Fruit fly (Drosophila melanogaster) whole organism, embryonic: ENCODE measurements around the gene CG31798.

Experiments
- B-H2 ChIP-seq: fragments of 200-800 bp; sonication (Bioruptor generic); optimal IDR thresholded peaks from 2 replicates; lab custom pipeline; 2018; ENCODE audit warnings: missing biosample characterization, mild to moderate bottlenecking, missing genetic modification characterization
- Blimp-1 ChIP-seq: fragments of 200-800 bp; sonication (Bioruptor generic); optimal IDR thresholded peaks from 3 replicates; lab custom pipeline; 2018; ENCODE audit warnings: missing biosample characterization, missing genetic modification characterization, mild to moderate bottlenecking, moderate library complexity, missing genetic modification reagents
- CG12769 ChIP-seq: fragments of 200-800 bp; sonication (Bioruptor generic); optimal IDR thresholded peaks from 2 replicates; lab custom pipeline; 2019; ENCODE audit warnings: missing biosample characterization, mild to moderate bottlenecking, missing genetic modification characterization, moderate library complexity
- CG1603 ChIP-seq: fragments of 200-800 bp; sonication (Bioruptor generic); optimal IDR thresholded peaks from 2 replicates; lab custom pipeline; 2019; ENCODE audit warnings: missing biosample characterization, mild to moderate bottlenecking, missing genetic modification characterization, moderate library complexity
- CG17361 ChIP-seq: fragments of 200-800 bp; sonication (Bioruptor generic); IDR thresholded peaks from 3 replicates; pipeline ENCODE4 v1.3.6; 2022; ENCODE audit warnings: missing biosample characterization, missing genetic modification characterization
- CG18262 ChIP-seq: fragments of 200-800 bp; optimal IDR thresholded peaks from 3 replicates; lab custom pipeline; 2019; ENCODE audit warnings: missing biosample characterization, mild to moderate bottlenecking, missing genetic modification characterization, moderate library complexity
- CG2120 ChIP-seq: fragments of 200-800 bp; sonication (Bioruptor generic); optimal IDR thresholded peaks from 3 replicates; lab custom pipeline; 2016; ENCODE audit warnings: missing biosample characterization, missing genetic modification characterization
- CG2678 ChIP-seq: fragments of 200-800 bp; sonication (Bioruptor generic); optimal IDR thresholded peaks from 3 replicates; lab custom pipeline; 2019; ENCODE audit warnings: missing biosample characterization, mild to moderate bottlenecking, missing genetic modification characterization, moderate library complexity
- CG2712 ChIP-seq: fragments of 200-800 bp; optimal IDR thresholded peaks from 3 replicates; lab custom pipeline; 2019; ENCODE audit warnings: missing biosample characterization, mild to moderate bottlenecking, missing genetic modification characterization, moderate library complexity
- CG30020 ChIP-seq: fragments of 200-800 bp; optimal IDR thresholded peaks from 2 replicates; lab custom pipeline; 2019; ENCODE audit warnings: missing biosample characterization, mild to moderate bottlenecking, missing genetic modification characterization, moderate library complexity
- CG4707 ChIP-seq: fragments of 200-800 bp; sonication (Bioruptor generic); optimal IDR thresholded peaks from 2 replicates; lab custom pipeline; 2018; ENCODE audit warnings: missing biosample characterization, mild to moderate bottlenecking, missing genetic modification characterization, moderate library complexity
- CG7357 ChIP-seq: fragments of 200-800 bp; sonication (Bioruptor generic); IDR thresholded peaks from 3 replicates; pipeline ENCODE4 v1.3.6; 2022; ENCODE audit warnings: missing biosample characterization, missing genetic modification characterization
- CG7963 ChIP-seq: fragments of 200-800 bp; sonication (Bioruptor generic); IDR thresholded peaks from 3 replicates; pipeline ENCODE4 v1.3.6; 2022; ENCODE audit warnings: missing biosample characterization, missing genetic modification characterization; ENCODE audit not compliant: partially characterized antibody
- CG8290 ChIP-seq, 3 experiments: fragments of 200-800 bp; sonication (Bioruptor generic); optimal IDR thresholded peaks; 2 replicates each; lab custom pipeline; 2016 to 2019; ENCODE audit warnings: missing biosample characterization in 3 of 3, missing genetic modification characterization in 3 of 3, mild to moderate bottlenecking in 2 of 3, moderate library complexity in 1 of 3
- CG9932 ChIP-seq: fragments of 200-800 bp; sonication (Bioruptor generic); IDR thresholded peaks from 2 replicates; pipeline ENCODE4 v1.3.6; 2022; ENCODE audit warnings: missing biosample characterization, missing genetic modification characterization
- CkIIα-i1 ChIP-seq: fragments of 200-800 bp; sonication (Bioruptor generic); IDR thresholded peaks from 2 replicates; pipeline ENCODE4 v1.3.6; 2022; ENCODE audit warnings: missing biosample characterization, missing genetic modification characterization
- Dbx ChIP-seq: fragments of 200-800 bp; sonication (Bioruptor generic); IDR thresholded peaks from 3 replicates; pipeline ENCODE4 v1.3.6; 2022; ENCODE audit warnings: missing biosample characterization, missing genetic modification characterization
- Elba2 ChIP-seq: fragments of 200-800 bp; sonication (Bioruptor generic); optimal IDR thresholded peaks from 3 replicates; lab custom pipeline; 2016; ENCODE audit warnings: missing biosample characterization, missing genetic modification characterization
- HLH54F ChIP-seq: fragments of 200-800 bp; sonication (Bioruptor generic); optimal IDR thresholded peaks from 3 replicates; lab custom pipeline; 2016; ENCODE audit warnings: missing biosample characterization, missing genetic modification characterization
- Hmr ChIP-seq: fragments of 200-800 bp; sonication (Bioruptor generic); optimal IDR thresholded peaks from 3 replicates; lab custom pipeline; 2017; ENCODE audit warnings: mild to moderate bottlenecking, missing biosample characterization, missing genetic modification reagents, missing genetic modification characterization
- Hr78 ChIP-seq, 2 experiments: fragments of 200-800 bp in 1 of 2; fragments of >200 bp in 1 of 2; sonication (Bioruptor generic) in 1 of 2; optimal IDR thresholded peaks; 2 replicates each; lab custom pipeline; 2017 to 2019; ENCODE audit warnings: missing biosample characterization in 2 of 2, missing genetic modification characterization in 2 of 2, mild to moderate bottlenecking in 1 of 2, moderate library complexity in 1 of 2
- Lpt ChIP-seq: fragments of >200 bp; optimal IDR thresholded peaks from 2 replicates; lab custom pipeline; 2018; ENCODE audit warnings: missing biosample characterization, missing genetic modification characterization
- Med ChIP-seq: fragments of 200-800 bp; sonication (Bioruptor generic); peaks from one replicate; lab custom pipeline; 2016; ENCODE audit warnings: missing biosample characterization, missing genetic modification characterization, mild to moderate bottlenecking, inconsistent platforms, moderate library complexity
- PHDP ChIP-seq: fragments of 200-800 bp; sonication (Bioruptor generic); optimal IDR thresholded peaks from 3 replicates; lab custom pipeline; 2018; ENCODE audit warnings: missing biosample characterization, mild to moderate bottlenecking, missing genetic modification characterization, moderate library complexity
- Scr ChIP-seq: fragments of 200-800 bp; sonication (Bioruptor generic); IDR thresholded peaks from 2 replicates; pipeline ENCODE4 v1.3.6; 2022; ENCODE audit warnings: missing biosample characterization, missing genetic modification characterization; ENCODE audit not compliant: partially characterized antibody
- Sox102F ChIP-seq: fragments of 200-800 bp; sonication (Bioruptor generic); optimal IDR thresholded peaks from 2 replicates; lab custom pipeline; 2018; ENCODE audit warnings: missing biosample characterization, mild to moderate bottlenecking, missing genetic modification characterization, moderate library complexity
- cato ChIP-seq: fragments of 200-800 bp; sonication (Bioruptor generic); optimal IDR thresholded peaks from 2 replicates; lab custom pipeline; 2016; ENCODE audit warnings: missing biosample characterization, missing genetic modification characterization, borderline replicate concordance
- ci ChIP-seq: fragments of 200-800 bp; sonication (Bioruptor generic); IDR thresholded peaks from 3 replicates; pipeline ENCODE4 v1.3.6; 2022; ENCODE audit warnings: missing biosample characterization, missing genetic modification characterization
- crol ChIP-seq: fragments of 200-800 bp; sonication (Bioruptor generic); IDR thresholded peaks from 2 replicates; pipeline ENCODE4 v1.3.6; 2022; ENCODE audit warnings: missing biosample characterization, missing genetic modification characterization
- dm ChIP-seq: fragments of 200-800 bp; sonication (Bioruptor generic); optimal IDR thresholded peaks from 3 replicates; lab custom pipeline; 2016; ENCODE audit warnings: missing biosample characterization, missing genetic modification characterization
- dmrt99B ChIP-seq: fragments of 200-800 bp; sonication (Bioruptor generic); optimal IDR thresholded peaks from 2 replicates; lab custom pipeline; 2018; ENCODE audit warnings: missing biosample characterization, mild to moderate bottlenecking, missing genetic modification characterization, moderate library complexity
- fd3F ChIP-seq: fragments of 200-800 bp; sonication (Bioruptor generic); optimal IDR thresholded peaks from 2 replicates; lab custom pipeline; 2018; ENCODE audit warnings: missing biosample characterization, mild to moderate bottlenecking, missing genetic modification characterization, moderate library complexity
- gem ChIP-seq: fragments of 200-800 bp; sonication (Bioruptor generic); optimal IDR thresholded peaks from 2 replicates; lab custom pipeline; 2019; ENCODE audit warnings: missing biosample characterization, mild to moderate bottlenecking, missing genetic modification characterization, moderate library complexity
- grau ChIP-seq: fragments of 200-800 bp; optimal IDR thresholded peaks from 3 replicates; lab custom pipeline; 2019; ENCODE audit warnings: missing biosample characterization, mild to moderate bottlenecking, missing genetic modification characterization, moderate library complexity
- kay ChIP-seq: fragments of 200-800 bp; sonication (Bioruptor generic); optimal IDR thresholded peaks from 2 replicates; lab custom pipeline; 2016; ENCODE audit warnings: missing biosample characterization, missing genetic modification characterization
- ken ChIP-seq: fragments of 200-800 bp; sonication (Bioruptor generic); IDR thresholded peaks from 3 replicates; pipeline ENCODE4 v1.3.6; 2022; ENCODE audit warnings: missing biosample characterization, missing genetic modification characterization
- lab ChIP-seq: fragments of 200-800 bp; sonication (Bioruptor generic); optimal IDR thresholded peaks from 3 replicates; lab custom pipeline; 2017; ENCODE audit warnings: missing biosample characterization, missing genetic modification characterization, mild to moderate bottlenecking, moderate library complexity, missing genetic modification reagents
- mld ChIP-seq: fragments of 200-800 bp; sonication (Bioruptor generic); IDR thresholded peaks from 3 replicates; pipeline ENCODE4 v1.3.6; 2022; ENCODE audit warnings: missing biosample characterization, missing genetic modification characterization; ENCODE audit not compliant: partially characterized antibody
- phol ChIP-seq: fragments of 200-800 bp; sonication (Bioruptor generic); optimal IDR thresholded peaks from 3 replicates; lab custom pipeline; 2018; ENCODE audit warnings: missing biosample characterization, mild to moderate bottlenecking, missing genetic modification characterization, moderate library complexity
- schlank ChIP-seq: fragments of 200-800 bp; sonication (Bioruptor generic); optimal IDR thresholded peaks from 2 replicates; lab custom pipeline; 2018; ENCODE audit warnings: missing biosample characterization, mild to moderate bottlenecking, missing genetic modification characterization
- sd ChIP-seq: fragments of 200-800 bp; sonication (Bioruptor generic); optimal IDR thresholded peaks from 3 replicates; lab custom pipeline; 2018; ENCODE audit warnings: missing biosample characterization, mild to moderate bottlenecking, missing genetic modification characterization, moderate library complexity
- sens ChIP-seq: fragments of 200-800 bp; sonication (Bioruptor generic); peaks from one replicate; lab custom pipeline; 2016; ENCODE audit warnings: missing biosample characterization, missing genetic modification characterization
- seq ChIP-seq: fragments of 200-800 bp; sonication (Bioruptor generic); IDR thresholded peaks from 2 replicates; pipeline ENCODE4 v1.3.6; 2022; ENCODE audit warnings: missing biosample characterization, missing genetic modification characterization
- sqz ChIP-seq: fragments of 200-800 bp; sonication (Bioruptor generic); optimal IDR thresholded peaks from 3 replicates; lab custom pipeline; 2018; ENCODE audit warnings: missing biosample characterization, mild to moderate bottlenecking, missing genetic modification characterization
- sr ChIP-seq: fragments of 200-800 bp; sonication (Bioruptor generic); IDR thresholded peaks from 3 replicates; pipeline ENCODE4 v1.3.6; 2022; ENCODE audit warnings: missing biosample characterization, missing genetic modification characterization
- stc ChIP-seq: fragments of 200-800 bp; sonication (Bioruptor generic); IDR thresholded peaks from 2 replicates; pipeline ENCODE4 v1.3.6; 2022; ENCODE audit warnings: missing biosample characterization, missing genetic modification characterization
- twi ChIP-seq: fragments of 200-800 bp; optimal IDR thresholded peaks from 2 replicates; lab custom pipeline; 2019; ENCODE audit warnings: missing biosample characterization, mild to moderate bottlenecking, missing genetic modification characterization, moderate library complexity

Gene CG31798

DNA sequence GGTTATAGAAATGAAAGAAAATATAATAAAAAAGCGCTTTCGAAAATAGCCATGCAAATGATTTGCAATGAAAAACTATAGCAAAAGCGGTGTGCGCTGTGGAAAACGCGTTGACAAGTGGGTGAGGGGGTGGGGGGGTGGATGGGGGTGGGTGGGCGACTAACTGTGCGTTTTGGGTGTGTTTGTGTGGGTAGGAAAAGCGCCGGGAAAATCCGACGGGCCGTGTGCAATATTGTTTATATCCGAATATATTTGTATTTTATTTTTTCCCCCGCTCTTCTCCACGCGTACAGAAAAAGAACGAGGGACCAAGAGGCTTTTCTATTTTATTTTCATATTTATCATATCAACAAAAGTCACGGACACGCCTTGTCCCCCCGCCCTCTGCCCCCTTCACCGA is 12.5 kb downstream of the CG31798 start (continued):
- TF ChIP-seq crol (GFP tag; lab: Robert Waterston, UW), result peak; percentile 66
- 0 out of 3 replicates have a peak, but pooled peaks have one; percentile 9 for TF ChIP-seq Dbx (GFP tag; lab: Robert Waterston, UW)
- no peak for TF ChIP-seq dm (GFP tag; lab: Kevin White, UChicago)
- TF ChIP-seq cato (GFP tag; lab: Kevin White, UChicago), result no peak
- TF ChIP-seq CkIIα-i1 (GFP tag; lab: Robert Waterston, UW), result no peak
- TF ChIP-seq Scr, result no peak
- TF ChIP-seq mld, result no peak
- peak; percentile 95 for TF ChIP-seq sr (GFP tag; lab: Robert Waterston, UW)
- TF ChIP-seq CG7357, result no peak
- TF ChIP-seq CG9932, result no peak
- TF ChIP-seq seq (GFP tag; lab: Robert Waterston, UW), result 0 out of 2 replicates have a peak, but pooled peaks have one; percentile 7
- TF ChIP-seq Lpt (GFP tag; lab: Kevin White, UChicago), result no peak

- TF ChIP-seq lab (GFP tag; lab: Kevin White, UChicago) (peak; percentile 5), CG1603 (no peak), Med (peak; percentile 39), CG7357 (peak; percentile 16; the same call in 1 of the 3 replicates), CG2120 (peak; percentile 15), kay (GFP tag; lab: Kevin White, UChicago) (no peak), seq (GFP tag; lab: Robert Waterston, UW) (peak; percentile 12; the same call in 1 of the 2 replicates), PHDP (tag; lab: Kevin White, UChicago) (peak; percentile 1), B-H2 (GFP tag; lab: Kevin White, UChicago) (peak; percentile 21), CG30020 (no peak), ken (no peak), sqz (GFP tag; lab: Kevin White, UChicago) (no peak), fd3F (peak; percentile 30), CG8290 (GFP tag; optimal IDR thresholded peaks at IDR 0.05; lab: Kevin White, UChicago) (no peak), CG8290 (tag; optimal IDR thresholded peaks at IDR 0.05; lab: Kevin White, UChicago) (peak in 1 of 2 experiments; percentile 75), CG4707 (no peak), sd (tag; lab: Kevin White, UChicago) (peak; percentile 43), CG7963 (no peak), schlank (tag; lab: Kevin White, UChicago) (peak; percentile 33), HLH54F (GFP tag; lab: Kevin White, UChicago) (no peak), Hmr (GFP tag; lab: Kevin White, UChicago) (peak; percentile 49), CG12769 (tag; lab: Kevin White, UChicago) (peak; percentile 33)
Measured at dm6 chr2L:19411966-19412365, 18.0 kb downstream of the CG31798 start.

dm6 chr2L:19413118-19413893 is 19.3 kb downstream of the CG31798 start:
- TF ChIP-seq Med, result peak; percentile 0
- peak; percentile 45 for TF ChIP-seq CG12769 (tag; lab: Kevin White, UChicago)
- peak; percentile 13 for TF ChIP-seq CG2712
- TF ChIP-seq Hr78 (GFP tag; optimal IDR thresholded peaks at IDR 0.05; lab: Kevin White, UChicago), result peak in 1 of 2 experiments; percentile 46
- peak; percentile 3 for TF ChIP-seq Blimp-1
- TF ChIP-seq stc, result no peak
- peak; percentile 32 for TF ChIP-seq gem
- 0 out of 3 replicates have a peak, but pooled peaks have one; percentile 24 for TF ChIP-seq CG17361 (GFP tag; lab: Robert Waterston, UW)
- TF ChIP-seq Sox102F, result peak; percentile 15
- TF ChIP-seq CG18262 (tag; lab: Kevin White, UChicago), result peak; percentile 14
- TF ChIP-seq dmrt99B (tag; lab: Kevin White, UChicago), result peak; percentile 18
- TF ChIP-seq CG2678 (tag; lab: Kevin White, UChicago), result peak; percentile 9
- TF ChIP-seq sens (GFP tag; lab: Kevin White, UChicago), result peak; percentile 56
- TF ChIP-seq ci (GFP tag; lab: Robert Waterston, UW), result no peak
- peak; percentile 14 for TF ChIP-seq phol
- peak; percentile 16 for TF ChIP-seq twi (tag; lab: Kevin White, UChicago)
- peak; percentile 2 for TF ChIP-seq Elba2 (GFP tag; lab: Kevin White, UChicago)
- TF ChIP-seq grau (tag; lab: Kevin White, UChicago), result peak; percentile 77
